Worm (Caenorhabditis elegans) whole organism, L2 larva: ENCODE measurements around the gene let-754.

ENCODE experiments used
- C34F6.9 ChIP-seq: fragments of 150-350 bp; optimal IDR thresholded peaks from 2 replicates; lab custom pipeline; 2014; ENCODE audit warnings: missing biosample characterization, missing genetic modification characterization
- F13H6.1 ChIP-seq: sonication (generic microtip); optimal IDR thresholded peaks from 2 replicates; lab custom pipeline; 2016; ENCODE audit warnings: missing genetic modification characterization, missing compliant biosample characterization
- ZK546.5 ChIP-seq: sonication (generic microtip); optimal IDR thresholded peaks from 2 replicates; lab custom pipeline; 2017; ENCODE audit warnings: missing biosample characterization, missing genetic modification characterization
- aly-2 ChIP-seq: fragments of 150-350 bp; optimal IDR thresholded peaks from 2 replicates; lab custom pipeline; 2014; ENCODE audit warnings: missing biosample characterization, missing genetic modification characterization
- ama-1 ChIP-seq: fragments of 150-350 bp; optimal IDR thresholded peaks from 2 replicates; lab custom pipeline; 2018; ENCODE audit warnings: inconsistent platforms
- blmp-1 ChIP-seq: sonication (generic microtip); optimal IDR thresholded peaks from 2 replicates; lab custom pipeline; 2017; ENCODE audit warnings: missing genetic modification characterization, mild to moderate bottlenecking, missing compliant biosample characterization, antibody characterized with exemption, moderate library complexity; ENCODE audit not compliant: insufficient read depth
- ceh-16 ChIP-seq: fragments of 150-350 bp; optimal IDR thresholded peaks from 2 replicates; lab custom pipeline; 2014; ENCODE audit warnings: missing biosample characterization, missing genetic modification characterization
- ceh-82 ChIP-seq: fragments of 150-350 bp; optimal IDR thresholded peaks from 2 replicates; lab custom pipeline; 2014; ENCODE audit warnings: missing biosample characterization, missing genetic modification characterization
- dmd-4 ChIP-seq: sonication (generic microtip); optimal IDR thresholded peaks from 2 replicates; lab custom pipeline; 2017; ENCODE audit warnings: missing biosample characterization, missing genetic modification characterization
- egl-27 ChIP-seq: sonication (generic microtip); optimal IDR thresholded peaks from 3 replicates; lab custom pipeline; 2017; ENCODE audit warnings: missing biosample characterization, missing genetic modification reagents, missing genetic modification characterization
- elt-1 ChIP-seq: fragments of 150-350 bp; optimal IDR thresholded peaks from 2 replicates; lab custom pipeline; 2014; ENCODE audit warnings: missing biosample characterization, missing genetic modification characterization
- elt-3 ChIP-seq: sonication (generic microtip); optimal IDR thresholded peaks from 2 replicates; lab custom pipeline; 2017; ENCODE audit warnings: missing biosample characterization, missing genetic modification characterization
- fos-1 ChIP-seq: fragments of 150-350 bp; optimal IDR thresholded peaks from 2 replicates; lab custom pipeline; 2014; ENCODE audit warnings: missing biosample characterization, missing genetic modification characterization
- lin-11 ChIP-seq: fragments of 150-350 bp; sonication (generic microtip); optimal IDR thresholded peaks from 2 replicates; lab custom pipeline; 2014; ENCODE audit warnings: missing biosample characterization, missing genetic modification characterization, inconsistent platforms, mixed read lengths
- lin-13 ChIP-seq: fragments of 150-350 bp; optimal IDR thresholded peaks from 2 replicates; lab custom pipeline; 2014; ENCODE audit warnings: missing biosample characterization, missing genetic modification reagents, missing genetic modification characterization
- lin-39 ChIP-seq: fragments of 150-350 bp; optimal IDR thresholded peaks from 2 replicates; lab custom pipeline; 2014; ENCODE audit warnings: missing biosample characterization, missing genetic modification reagents, missing genetic modification characterization
- mab-5 ChIP-seq: fragments of 150-350 bp; optimal IDR thresholded peaks from 2 replicates; lab custom pipeline; 2014; ENCODE audit warnings: missing biosample characterization, missing genetic modification characterization
- mdl-1 ChIP-seq, 2 experiments: fragments of 150-350 bp in 1 of 2; sonication (generic microtip) in 1 of 2; optimal IDR thresholded peaks; 2 replicates each; lab custom pipeline; 2017; ENCODE audit warnings: missing biosample characterization in 2 of 2, missing genetic modification characterization in 2 of 2
- nhr-10 ChIP-seq: sonication (generic microtip); optimal IDR thresholded peaks from 2 replicates; lab custom pipeline; 2017; ENCODE audit warnings: missing biosample characterization, missing genetic modification characterization
- nhr-11 ChIP-seq: fragments of 150-350 bp; optimal IDR thresholded peaks from 2 replicates; lab custom pipeline; 2014; ENCODE audit warnings: missing biosample characterization, missing genetic modification characterization
- nhr-12 ChIP-seq: fragments of 150-350 bp; optimal IDR thresholded peaks from 2 replicates; lab custom pipeline; 2014; ENCODE audit warnings: missing biosample characterization, missing genetic modification characterization
- nhr-129 ChIP-seq: fragments of 150-350 bp; optimal IDR thresholded peaks from 2 replicates; lab custom pipeline; 2014; ENCODE audit warnings: missing biosample characterization, missing genetic modification characterization
- nhr-23 ChIP-seq: fragments of 150-350 bp; optimal IDR thresholded peaks from 2 replicates; lab custom pipeline; 2014; ENCODE audit warnings: missing biosample characterization, missing genetic modification reagents, missing genetic modification characterization
- nhr-25 ChIP-seq: fragments of 150-350 bp; sonication (generic microtip); optimal IDR thresholded peaks from 3 replicates; lab custom pipeline; 2014; ENCODE audit warnings: missing biosample characterization, missing genetic modification characterization
- nhr-6 ChIP-seq: fragments of 150-350 bp; optimal IDR thresholded peaks from 2 replicates; lab custom pipeline; 2014; ENCODE audit warnings: missing biosample characterization, missing genetic modification characterization
- sem-4 ChIP-seq: fragments of 150-350 bp; optimal IDR thresholded peaks from 2 replicates; lab custom pipeline; 2014; ENCODE audit warnings: missing biosample characterization, missing genetic modification reagents, missing genetic modification characterization
- skn-1 ChIP-seq: sonication (generic microtip); optimal IDR thresholded peaks from 2 replicates; lab custom pipeline; 2017; ENCODE audit warnings: missing biosample characterization, missing genetic modification characterization
- sma-3 ChIP-seq: sonication (generic microtip); optimal IDR thresholded peaks from 2 replicates; lab custom pipeline; 2016; ENCODE audit warnings: missing genetic modification reagents, missing genetic modification characterization, missing compliant biosample characterization
- sma-9 ChIP-seq, 2 experiments: fragments of 150-350 bp in 1 of 2; sonication (generic microtip) in 1 of 2; optimal IDR thresholded peaks; 2 replicates each; lab custom pipeline; 2014 to 2016; ENCODE audit warnings: missing genetic modification characterization in 2 of 2, mild to moderate bottlenecking in 1 of 2, missing biosample characterization in 1 of 2, missing compliant biosample characterization in 1 of 2, missing genetic modification reagents in 1 of 2, moderate library complexity in 1 of 2
- snpc-4 ChIP-seq: fragments of 150-350 bp; optimal IDR thresholded peaks from 2 replicates; lab custom pipeline; 2014; ENCODE audit warnings: missing biosample characterization, missing genetic modification characterization
- unc-39 ChIP-seq: fragments of 150-350 bp; optimal IDR thresholded peaks from 2 replicates; lab custom pipeline; 2014; ENCODE audit warnings: missing biosample characterization, missing genetic modification characterization
- unc-62 ChIP-seq: fragments of 150-350 bp; optimal IDR thresholded peaks from 2 replicates; lab custom pipeline; 2014; ENCODE audit warnings: missing biosample characterization, missing genetic modification reagents, missing genetic modification characterization
- zag-1 ChIP-seq: fragments of 150-350 bp; optimal IDR thresholded peaks from 2 replicates; lab custom pipeline; 2014; ENCODE audit warnings: missing biosample characterization, missing genetic modification characterization
- ztf-11 ChIP-seq: sonication (generic microtip); optimal IDR thresholded peaks from 2 replicates; lab custom pipeline; 2017; ENCODE audit warnings: missing biosample characterization, missing genetic modification characterization

Gene let-754

ce11 chrIII:7953208-7953607, at the start of gene let-754:
Gene let-754, minus strand, starts transcription at chrIII:7953308.
- no peak for TF ChIP-seq lin-39
- no peak for TF ChIP-seq nhr-129 (tag; lab: Kevin White, UChicago)
- TF ChIP-seq ama-1 (lab: Kevin White, UChicago), result no peak
- TF ChIP-seq skn-1 (tag; lab: Kevin White, UChicago), result no peak
- TF ChIP-seq blmp-1 (tag; lab: Kevin White, UChicago), result no peak
- no peak for TF ChIP-seq sma-3 (GFP tag; lab: Kevin White, UChicago)
- TF ChIP-seq ceh-16 (tag; lab: Kevin White, UChicago), result no peak
- no peak for TF ChIP-seq aly-2 (tag; lab: Kevin White, UChicago)
- no peak for TF ChIP-seq unc-39 (tag; lab: Kevin White, UChicago)

ce11 chrIII:8001557-8001956, 48.4 kb upstream of the let-754 start:
- TF ChIP-seq mdl-1 (tag; optimal IDR thresholded peaks at IDR 0.05; lab: Kevin White, UChicago) (no peak), nhr-25 (no peak), nhr-11 (tag; lab: Kevin White, UChicago) (no peak), lin-13 (no peak), dmd-4 (tag; lab: Kevin White, UChicago) (no peak), blmp-1 (tag; lab: Kevin White, UChicago) (no peak), C34F6.9 (tag; lab: Kevin White, UChicago) (no peak), nhr-10 (no peak), nhr-23 (no peak), egl-27 (tag; lab: Kevin White, UChicago) (no peak), ztf-11 (no peak), ZK546.5 (tag; lab: Kevin White, UChicago) (no peak), mab-5 (tag; lab: Kevin White, UChicago) (no peak), sma-9 (GFP tag; optimal IDR thresholded peaks at IDR 0.05; lab: Kevin White, UChicago) (no peak), sma-9 (tag; optimal IDR thresholded peaks at IDR 0.05; lab: Kevin White, UChicago) (no peak), nhr-6 (tag; lab: Kevin White, UChicago) (no peak), ama-1 (lab: Kevin White, UChicago) (no peak), nhr-12 (tag; lab: Kevin White, UChicago) (no peak), aly-2 (tag; lab: Kevin White, UChicago) (no peak), F13H6.1 (tag; lab: Kevin White, UChicago) (no peak)

- TF ChIP-seq lin-11 (tag; lab: Kevin White, UChicago) (no peak), F13H6.1 (tag; lab: Kevin White, UChicago) (no peak), C34F6.9 (tag; lab: Kevin White, UChicago) (no peak), mdl-1 (tag; optimal IDR thresholded peaks at IDR 0.05; lab: Kevin White, UChicago) (no peak)
Observed at ce11 chrIII:7997447-7998046, 44.4 kb upstream of the let-754 start.

ce11 chrIII:7996353-7996752, 43.2 kb upstream of the let-754 start, which contains the start of gene npr-17:
Gene npr-17, minus strand, starts transcription at chrIII:7996453.
- TF ChIP-seq F13H6.1 (tag; lab: Kevin White, UChicago) (no peak), nhr-23 (no peak), ceh-16 (tag; lab: Kevin White, UChicago) (no peak), mdl-1 (tag; optimal IDR thresholded peaks at IDR 0.05; lab: Kevin White, UChicago) (no peak), unc-62 (GFP tag; lab: Kevin White, UChicago) (no peak), ama-1 (lab: Kevin White, UChicago) (no peak), sem-4 (tag; lab: Kevin White, UChicago) (no peak), sma-9 (GFP tag; optimal IDR thresholded peaks at IDR 0.05; lab: Kevin White, UChicago) (no peak), sma-9 (tag; optimal IDR thresholded peaks at IDR 0.05; lab: Kevin White, UChicago) (no peak), zag-1 (no peak), skn-1 (tag; lab: Kevin White, UChicago) (no peak), fos-1 (tag; lab: Kevin White, UChicago) (no peak), elt-3 (tag; lab: Kevin White, UChicago) (no peak), nhr-25 (no peak), C34F6.9 (tag; lab: Kevin White, UChicago) (no peak), mab-5 (tag; lab: Kevin White, UChicago) (no peak), elt-1 (no peak), snpc-4 (no peak), ceh-82 (no peak), lin-13 (no peak), nhr-12 (tag; lab: Kevin White, UChicago) (no peak)
- TF ChIP-seq, all 48 proteins: peak for 0
